Worm (Caenorhabditis elegans): ENCODE results near the gene hpl-2.

DNA sequence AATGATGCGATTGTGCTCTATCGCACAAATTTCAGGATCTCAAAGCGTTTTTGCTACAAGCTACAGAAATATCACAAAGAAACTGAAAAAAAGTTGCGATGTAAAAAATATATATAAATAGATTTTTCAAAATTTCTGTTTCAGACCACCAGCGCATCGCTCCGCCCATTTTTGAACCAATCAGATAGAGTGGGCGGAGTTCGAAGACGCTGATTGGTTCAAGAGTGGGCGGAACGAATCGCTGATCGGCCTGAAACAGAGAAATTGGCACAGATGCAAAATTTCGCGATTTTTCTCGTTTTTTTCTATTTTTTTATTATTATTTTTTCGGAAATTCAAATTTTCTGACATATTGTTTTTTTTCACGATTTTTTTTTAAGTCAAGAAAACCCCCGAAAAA, 52.5 kb downstream of the hpl-2 start:
- no peak for TF ChIP-seq ztf-4 (tag; optimal IDR thresholded peaks at IDR 0.05)
- no peak for TF ChIP-seq nhr-76 (tag; optimal IDR thresholded peaks at IDR 0.05)
- TF ChIP-seq efl-1 (optimal IDR thresholded peaks at IDR 0.05), result no peak
- TF ChIP-seq efl-1 (GFP tag; optimal IDR thresholded peaks at IDR 0.05 in 1 of 2), result no peak
- no peak for TF ChIP-seq nhr-28 (tag; optimal IDR thresholded peaks at IDR 0.05)
- no peak for TF ChIP-seq mdl-1 (tag; optimal IDR thresholded peaks at IDR 0.05)
- TF ChIP-seq lin-13 (GFP tag; optimal IDR thresholded peaks at IDR 0.05), result no peak
- no peak for TF ChIP-seq aly-2 (tag; optimal IDR thresholded peaks at IDR 0.05)
- no peak for TF ChIP-seq nhr-90 (tag; optimal IDR thresholded peaks at IDR 0.05; ENCODE audit: poor library complexity)
- TF ChIP-seq ama-1 (optimal IDR thresholded peaks at IDR 0.05), result no peak
- no peak for TF ChIP-seq jun-1 (tag; optimal IDR thresholded peaks at IDR 0.05)
- TF ChIP-seq pqm-1 (tag; optimal IDR thresholded peaks at IDR 0.05), result no peak

Data from whole organism, L1 larva.